Fruit fly (Drosophila melanogaster) whole organism, adult: ENCODE data around the gene CG11816.
A peak's percentile ranks its signal among the peaks of the same experiment; 100 is the strongest.

Experiments used
- CG14711 ChIP-seq: fragments of 200-800 bp; sonication (Bioruptor generic); optimal IDR thresholded peaks from 2 replicates; lab custom pipeline; 2018; ENCODE audit warnings: missing biosample characterization, mild to moderate bottlenecking, missing genetic modification characterization, moderate library complexity
- CG5204 ChIP-seq: fragments of 200-800 bp; sonication (Bioruptor generic); optimal IDR thresholded peaks from 2 replicates; lab custom pipeline; 2016; ENCODE audit warnings: missing biosample characterization, missing genetic modification characterization
- CG7045 ChIP-seq: fragments of 200-800 bp; sonication (Bioruptor generic); optimal IDR thresholded peaks from 2 replicates; lab custom pipeline; 2017; ENCODE audit warnings: missing biosample characterization, mild to moderate bottlenecking, missing genetic modification characterization
- CG7101 ChIP-seq: fragments of 200-800 bp; sonication (Bioruptor generic); optimal IDR thresholded peaks from 2 replicates; lab custom pipeline; 2018; ENCODE audit warnings: missing biosample characterization, mild to moderate bottlenecking, missing genetic modification characterization, moderate library complexity
- Clk ChIP-seq: fragments of 200-800 bp; sonication (Bioruptor generic); optimal IDR thresholded peaks from 2 replicates; lab custom pipeline; 2017; ENCODE audit warnings: missing biosample characterization, missing genetic modification characterization
- bab1 ChIP-seq: fragments of 200-800 bp; sonication (Bioruptor generic); optimal IDR thresholded peaks from 3 replicates; lab custom pipeline; 2019; ENCODE audit warnings: missing biosample characterization, mild to moderate bottlenecking, missing genetic modification characterization, moderate library complexity
- cic ChIP-seq: fragments of 200-800 bp; sonication (Bioruptor generic); optimal IDR thresholded peaks from 2 replicates; lab custom pipeline; 2017; ENCODE audit warnings: missing biosample characterization, mild to moderate bottlenecking, missing genetic modification characterization, moderate library complexity
- kay ChIP-seq: fragments of 200-800 bp; sonication (Bioruptor generic); peaks from one replicate; lab custom pipeline; 2016; ENCODE audit warnings: missing biosample characterization, missing genetic modification characterization, borderline replicate concordance
- pad ChIP-seq: fragments of 200-800 bp; sonication (Bioruptor generic); optimal IDR thresholded peaks from 3 replicates; lab custom pipeline; 2017; ENCODE audit warnings: missing biosample characterization, missing genetic modification characterization, mild to moderate bottlenecking, moderate library complexity, missing genetic modification reagents

- TF ChIP-seq CG5204 (GFP tag; lab: Kevin White, UChicago) (peak; percentile 1), CG14711 (peak; percentile 22), CG7045 (GFP tag; lab: Kevin White, UChicago) (no peak), Clk (no peak), CG7101 (tag; lab: Kevin White, UChicago) (peak; percentile 59), bab1 (GFP tag; lab: Kevin White, UChicago) (peak; percentile 92), pad (GFP tag; lab: Kevin White, UChicago) (peak; percentile 36), cic (GFP tag; lab: Kevin White, UChicago) (peak; percentile 45), kay (GFP tag; lab: Kevin White, UChicago) (no peak)
These were observed 8.2 kb upstream of the CG11816 start, which contains the start of the genes CG46311 and Tpst for dm6 chrX:13563483-13564443.
